Worm (Caenorhabditis elegans) whole organism, L4 larva: ENCODE measurements around the gene C08E3.1.
"Not testable (repeated sequence)": the region's sequence is repeated elsewhere in the genome, so short reads cannot be mapped to it uniquely, and the experiment has no call there.

ENCODE experiments used
- D1046.2 ChIP-seq: fragments of 200-800 bp; sonication (Bioruptor generic); IDR thresholded peaks from 2 replicates; pipeline ENCODE4 v1.3.6; 2022; ENCODE audit warnings: missing genetic modification characterization, missing compliant biosample characterization
- F10B5.3 ChIP-seq: sonication (generic microtip); optimal IDR thresholded peaks from 2 replicates; lab custom pipeline; 2016; ENCODE audit warnings: mild to moderate bottlenecking, missing genetic modification characterization, missing compliant biosample characterization
- T26A8.4 ChIP-seq: fragments of 200-800 bp; sonication (Bioruptor generic); IDR thresholded peaks from 2 replicates; pipeline ENCODE4 v1.3.6; 2022; ENCODE audit warnings: missing genetic modification characterization, missing compliant biosample characterization
- Y5F2A.4 ChIP-seq: fragments of 200-800 bp; sonication (Bioruptor generic); optimal IDR thresholded peaks from 2 replicates; lab custom pipeline; 2018; ENCODE audit warnings: mild to moderate bottlenecking, missing genetic modification characterization, missing compliant biosample characterization
- Y75B8A.6 ChIP-seq: fragments of 200-800 bp; sonication (Bioruptor generic); IDR thresholded peaks from 2 replicates; pipeline ENCODE4 v1.3.6; 2022; ENCODE audit warnings: missing genetic modification reagents, missing genetic modification characterization, missing compliant biosample characterization
- ZK546.5 ChIP-seq, 2 experiments: sonication (generic microtip); optimal IDR thresholded peaks; 2 replicates each; lab custom pipeline; 2017; ENCODE audit warnings: missing biosample characterization in 2 of 2, missing genetic modification characterization in 2 of 2
- aha-1 ChIP-seq: fragments of 150-350 bp; peaks from one replicate; lab custom pipeline; 2014; ENCODE audit warnings: missing biosample characterization, missing genetic modification characterization
- ama-1 ChIP-seq: fragments of 150-350 bp; optimal IDR thresholded peaks from 2 replicates; lab custom pipeline; 2014; ENCODE audit warnings: inconsistent platforms, mixed read lengths
- cey-2 ChIP-seq: sonication (generic microtip); optimal IDR thresholded peaks from 3 replicates; lab custom pipeline; 2017; ENCODE audit warnings: missing genetic modification characterization, mild to moderate bottlenecking, missing compliant biosample characterization, antibody characterized with exemption, borderline replicate concordance; ENCODE audit not compliant: insufficient read depth
- daf-19 ChIP-seq: fragments of 200-800 bp; sonication (Bioruptor generic); conservative IDR thresholded peaks from 2 replicates; pipeline ENCODE4 v1.3.6; 2022; ENCODE audit warnings: missing genetic modification characterization, missing compliant biosample characterization
- daf-8 ChIP-seq: fragments of 200-800 bp; sonication (Bioruptor generic); IDR thresholded peaks from 2 replicates; pipeline ENCODE4 v1.3.6; 2022; ENCODE audit warnings: missing genetic modification characterization, missing compliant biosample characterization
- dve-1 ChIP-seq: sonication (generic microtip); optimal IDR thresholded peaks from 2 replicates; lab custom pipeline; 2017; ENCODE audit warnings: antibody characterized with exemption, mild to moderate bottlenecking, missing genetic modification characterization, missing compliant biosample characterization; ENCODE audit not compliant: insufficient read depth
- egl-27 ChIP-seq: sonication (generic microtip); optimal IDR thresholded peaks from 3 replicates; lab custom pipeline; 2017; ENCODE audit warnings: missing biosample characterization, missing genetic modification reagents, missing genetic modification characterization
- hlh-30 ChIP-seq: sonication (generic microtip); optimal IDR thresholded peaks from 2 replicates; lab custom pipeline; 2017; ENCODE audit warnings: antibody characterized with exemption, mild to moderate bottlenecking, missing genetic modification characterization, missing compliant biosample characterization; ENCODE audit not compliant: insufficient read depth
- lin-29 ChIP-seq: fragments of 200-800 bp; sonication (Bioruptor generic); IDR thresholded peaks from 2 replicates; pipeline ENCODE4 v1.3.6; 2022; ENCODE audit warnings: missing genetic modification reagents, missing genetic modification characterization, missing compliant biosample characterization
- lir-3 ChIP-seq: sonication (generic microtip); optimal IDR thresholded peaks from 2 replicates; lab custom pipeline; 2016; ENCODE audit warnings: mild to moderate bottlenecking, missing genetic modification characterization, missing compliant biosample characterization
- lsy-2 ChIP-seq, 2 experiments: fragments of 150-350 bp in 1 of 2; sonication (generic microtip) in 1 of 2; optimal IDR thresholded peaks; 2 replicates each; lab custom pipeline; 2014 to 2017; ENCODE audit warnings: missing biosample characterization in 2 of 2, missing genetic modification characterization in 2 of 2
- mep-1 ChIP-seq: fragments of 150-350 bp; sonication (generic microtip); optimal IDR thresholded peaks from 3 replicates; lab custom pipeline; 2014; ENCODE audit warnings: missing biosample characterization, missing genetic modification characterization
- mxl-3 ChIP-seq: fragments of 200-800 bp; sonication (Bioruptor generic); optimal IDR thresholded peaks from 2 replicates; lab custom pipeline; 2018; ENCODE audit warnings: mild to moderate bottlenecking, missing genetic modification characterization, missing compliant biosample characterization
- nhr-10 ChIP-seq: fragments of 150-350 bp; optimal IDR thresholded peaks from 2 replicates; lab custom pipeline; 2014; ENCODE audit warnings: missing biosample characterization, missing genetic modification characterization
- nhr-11 ChIP-seq: fragments of 150-350 bp; optimal IDR thresholded peaks from 2 replicates; lab custom pipeline; 2014; ENCODE audit warnings: missing biosample characterization, missing genetic modification characterization
- nhr-237 ChIP-seq: sonication (generic microtip); optimal IDR thresholded peaks from 2 replicates; lab custom pipeline; 2017; ENCODE audit warnings: missing biosample characterization, missing genetic modification characterization
- nhr-28 ChIP-seq: fragments of 150-350 bp; optimal IDR thresholded peaks from 2 replicates; lab custom pipeline; 2014; ENCODE audit warnings: missing biosample characterization, missing genetic modification characterization
- nhr-41 ChIP-seq: fragments of 200-800 bp; sonication (Bioruptor generic); IDR thresholded peaks from 2 replicates; pipeline ENCODE4 v1.3.6; 2022; ENCODE audit warnings: missing genetic modification reagents, missing genetic modification characterization, missing compliant biosample characterization
- nhr-48 ChIP-seq: sonication (generic microtip); optimal IDR thresholded peaks from 2 replicates; lab custom pipeline; 2016; ENCODE audit warnings: mild to moderate bottlenecking, missing genetic modification characterization, missing compliant biosample characterization
- nhr-77 ChIP-seq: fragments of 150-350 bp; optimal IDR thresholded peaks from 2 replicates; lab custom pipeline; 2014; ENCODE audit warnings: missing biosample characterization, missing genetic modification characterization
- pha-4 ChIP-seq, 2 experiments: fragments of 150-350 bp in 1 of 2; fragments of 200-800 bp in 1 of 2; sonication (Bioruptor generic) in 1 of 2; IDR thresholded peaks in 1 of 2; optimal IDR thresholded peaks in 1 of 2; 2 replicates each; pipeline versions ENCODE4 v1.3.6 to Lab custom; 2014 to 2022; ENCODE audit warnings: missing genetic modification characterization in 2 of 2, missing genetic modification reagents in 2 of 2, missing biosample characterization in 1 of 2, missing compliant biosample characterization in 1 of 2
- php-3 ChIP-seq: fragments of 200-800 bp; sonication (Bioruptor generic); IDR thresholded peaks from 2 replicates; pipeline ENCODE4 v1.3.6; 2022; ENCODE audit warnings: missing genetic modification reagents, missing genetic modification characterization, missing compliant biosample characterization
- pqm-1 ChIP-seq: sonication (generic microtip); optimal IDR thresholded peaks from 2 replicates; lab custom pipeline; 2017; ENCODE audit warnings: missing biosample characterization, missing genetic modification characterization
- rbr-2 ChIP-seq: sonication (generic microtip); optimal IDR thresholded peaks from 2 replicates; lab custom pipeline; 2016; ENCODE audit warnings: missing genotype, missing genetic modification characterization, missing compliant biosample characterization
- saeg-2 ChIP-seq: fragments of 200-800 bp; sonication (Bioruptor generic); IDR thresholded peaks from 2 replicates; pipeline ENCODE4 v1.3.6; 2022; ENCODE audit warnings: missing genetic modification reagents, missing genetic modification characterization, missing compliant biosample characterization
- unc-130 ChIP-seq: sonication (generic microtip); optimal IDR thresholded peaks from 2 replicates; lab custom pipeline; 2016; ENCODE audit warnings: missing genetic modification reagents, missing genetic modification characterization, missing compliant biosample characterization
- unc-39 ChIP-seq: sonication (generic microtip); optimal IDR thresholded peaks from 2 replicates; lab custom pipeline; 2017; ENCODE audit warnings: missing biosample characterization, missing genetic modification characterization
- unc-62 ChIP-seq, 3 experiments: fragments of 150-350 bp in 1 of 3; sonication (generic microtip); optimal IDR thresholded peaks in 2 of 3; peaks in 1 of 3; 1 replicate in 1 of 3; 2 replicates in 2 of 3; lab custom pipeline; 2014 to 2017; ENCODE audit warnings: missing biosample characterization in 3 of 3, missing genetic modification characterization in 3 of 3, missing genetic modification reagents in 3 of 3, missing genotype in 1 of 3
- zag-1 ChIP-seq: fragments of 150-350 bp; optimal IDR thresholded peaks from 2 replicates; lab custom pipeline; 2014; ENCODE audit warnings: missing biosample characterization, missing genetic modification characterization
- zfp-2 ChIP-seq: sonication (generic microtip); optimal IDR thresholded peaks from 2 replicates; lab custom pipeline; 2016; ENCODE audit warnings: mild to moderate bottlenecking, missing genetic modification characterization, missing compliant biosample characterization
- zip-2 ChIP-seq: fragments of 150-350 bp; optimal IDR thresholded peaks from 2 replicates; lab custom pipeline; 2014; ENCODE audit warnings: missing biosample characterization, missing genetic modification characterization

Gene C08E3.1

ce11 chrII:1621795-1622194 is 11.8 kb upstream of the C08E3.1 start:
- TF ChIP-seq zip-2 (tag; lab: Kevin White, UChicago) (no peak), aha-1 (no peak), zfp-2 (tag; lab: Kevin White, UChicago) (no peak), Y5F2A.4 (GFP tag; lab: Kevin White, UChicago) (no peak), daf-19 (GFP tag; lab: Robert Waterston, UW) (no peak), zag-1 (no peak), ama-1 (lab: Kevin White, UChicago) (no peak), nhr-10 (tag; lab: Kevin White, UChicago) (no peak), nhr-48 (tag; lab: Kevin White, UChicago) (no peak), F10B5.3 (no peak), pqm-1 (peak; percentile 95), cey-2 (tag; lab: Kevin White, UChicago) (no peak), saeg-2 (GFP tag; lab: Robert Waterston, UW) (no peak), nhr-28 (tag; lab: Kevin White, UChicago) (peak; percentile 45), daf-8 (GFP tag; lab: Robert Waterston, UW) (no peak), unc-130 (GFP tag; lab: Kevin White, UChicago) (no peak), nhr-237 (tag; lab: Kevin White, UChicago) (no peak), nhr-77 (tag; lab: Kevin White, UChicago) (no peak), mxl-3 (peak; percentile 15), rbr-2 (tag; lab: Kevin White, UChicago) (no peak), pha-4 (GFP tag; IDR thresholded peaks at IDR 0.05; lab: Robert Waterston, UW) (no peak), pha-4 (tag; optimal IDR thresholded peaks at IDR 0.05; lab: Kevin White, UChicago) (no peak), unc-62 (GFP tag; optimal IDR thresholded peaks at IDR 0.05 in 1 of 2; lab: Kevin White, UChicago) (peak in 1 of 2 experiments; percentile 71), unc-62 (tag; optimal IDR thresholded peaks at IDR 0.05; lab: Kevin White, UChicago) (no peak), nhr-11 (tag; lab: Kevin White, UChicago) (no peak), T26A8.4 (GFP tag; lab: Robert Waterston, UW) (no peak), php-3 (GFP tag; lab: Robert Waterston, UW) (no peak), lir-3 (no peak), dve-1 (tag; lab: Kevin White, UChicago) (no peak)

- TF ChIP-seq lir-3 (no peak), daf-19 (GFP tag; lab: Robert Waterston, UW) (no peak), egl-27 (tag; lab: Kevin White, UChicago) (no peak)
Observed at ce11 chrII:1624572-1624971, 9.0 kb upstream of the C08E3.1 start, which contains the start of gene fbxa-160. fbxa-160 (minus strand) TSS chrII:1624672.

ce11 chrII:1625666-1626065 is 7.9 kb upstream of the C08E3.1 start, which contains the start of gene C08E3.14:
C08E3.14 (plus strand) TSS chrII:1625966.
- TF ChIP-seq D1046.2 (GFP tag; lab: Robert Waterston, UW) (no peak), ZK546.5 (tag; optimal IDR thresholded peaks at IDR 0.05; lab: Kevin White, UChicago) (no peak), Y75B8A.6 (GFP tag; lab: Robert Waterston, UW) (no peak), lsy-2 (tag; optimal IDR thresholded peaks at IDR 0.05; lab: Kevin White, UChicago) (no peak), nhr-41 (GFP tag; lab: Robert Waterston, UW) (no peak), php-3 (GFP tag; lab: Robert Waterston, UW) (no peak), unc-39 (tag; lab: Kevin White, UChicago) (no peak)

- TF ChIP-seq mep-1 (tag; lab: Kevin White, UChicago); hlh-30; lin-29 (GFP tag; lab: Robert Waterston, UW): not testable (repeated sequence)
- TF ChIP-seq, all 104 proteins: peak for 0; not testable (repeated sequence) for 104
Observed at ce11 chrII:1627783-1628182, 5.8 kb upstream of the C08E3.1 start, which contains the start of gene C08E3.15. C08E3.15 (minus strand) TSS chrII:1627883.
